2 worm cellular contexts compared by ENCODE assay signal in genomic region chrIV:8752492-8752891, ce11.
TF ChIP-seq lines count a peak whose summit lies in the region.

No protein-coding gene starts in this region.

TF ChIP-seq in whole organism, L4 larva, 104 proteins besides CTCF, POLR2A, EP300 and RAD21:
- TF ChIP-seq snpc-1.2 (GFP tag; IDR thresholded peaks at IDR 0.05; lab: Robert Waterston, UW) (peak; percentile 34; the same call in 1 of the 2 replicates), T26A8.4 (GFP tag; IDR thresholded peaks at IDR 0.05; lab: Robert Waterston, UW) (no peak)

TF ChIP-seq in whole organism, young adult, 124 proteins besides CTCF, POLR2A, EP300 and RAD21:
- peak; percentile 11 for TF ChIP-seq ztf-18 (tag; optimal IDR thresholded peaks at IDR 0.05; lab: Kevin White, UChicago)
- TF ChIP-seq Y95B8A.8 (GFP tag; IDR thresholded peaks at IDR 0.05; lab: Robert Waterston, UW): 0 out of 2 replicates have a peak, but pooled peaks have one; percentile 8
- no peak for TF ChIP-seq madf-10 (tag; optimal IDR thresholded peaks at IDR 0.05; lab: Kevin White, UChicago)
- TF ChIP-seq athp-1 (tag; optimal IDR thresholded peaks at IDR 0.05; lab: Kevin White, UChicago): peak; percentile 28
- no peak for TF ChIP-seq snpc-4 (GFP tag; optimal IDR thresholded peaks at IDR 0.05; lab: Kevin White, UChicago)
- TF ChIP-seq snpc-4 (tag; optimal IDR thresholded peaks at IDR 0.05; lab: Kevin White, UChicago): peak in 1 of 4 experiments; percentile 0
- TF ChIP-seq repo-1 (tag; optimal IDR thresholded peaks at IDR 0.05; lab: Kevin White, UChicago): no peak
- no peak for TF ChIP-seq F52B5.7 (tag; optimal IDR thresholded peaks at IDR 0.05; lab: Kevin White, UChicago)
- TF ChIP-seq nfya-1 (tag; optimal IDR thresholded peaks at IDR 0.05; lab: Kevin White, UChicago; ENCODE audit: borderline replicate concordance, insufficient read depth): no peak
- peak; percentile 24 for TF ChIP-seq tbp1 (GFP tag; optimal IDR thresholded peaks at IDR 0.05; lab: Kevin White, UChicago)
- TF ChIP-seq hmg-1.2 (GFP tag; IDR thresholded peaks at IDR 0.05; lab: Robert Waterston, UW): 0 out of 2 replicates have a peak, but pooled peaks have one; percentile 21
- TF ChIP-seq lag-1 (GFP tag; IDR thresholded peaks at IDR 0.05; lab: Robert Waterston, UW): no peak
- no peak for TF ChIP-seq mel-28 (tag; optimal IDR thresholded peaks at IDR 0.05; lab: Kevin White, UChicago; ENCODE audit: borderline replicate concordance)
- no peak for TF ChIP-seq snpc-3.4 (tag; optimal IDR thresholded peaks at IDR 0.05; lab: Kevin White, UChicago)
- no peak for TF ChIP-seq K11D2.4 (GFP tag; IDR thresholded peaks at IDR 0.05; lab: Robert Waterston, UW)
- TF ChIP-seq akir-1 (GFP tag; optimal IDR thresholded peaks at IDR 0.05; lab: Kevin White, UChicago): no peak
- peak; percentile 69 for TF ChIP-seq B0336.3 (GFP tag; IDR thresholded peaks at IDR 0.05; lab: Robert Waterston, UW)
- TF ChIP-seq mcd-1 (GFP tag; IDR thresholded peaks at IDR 0.05; lab: Robert Waterston, UW): no peak
- TF ChIP-seq bed-1 (GFP tag; IDR thresholded peaks at IDR 0.05; lab: Robert Waterston, UW): no peak
- TF ChIP-seq madf-6 (GFP tag; IDR thresholded peaks at IDR 0.05; lab: Robert Waterston, UW): peak; percentile 57; the same call in 1 of the 2 replicates
- TF ChIP-seq B0035.1 (tag; optimal IDR thresholded peaks at IDR 0.05; lab: Kevin White, UChicago): no peak
- TF ChIP-seq K12H6.12 (tag; optimal IDR thresholded peaks at IDR 0.05; lab: Kevin White, UChicago): no peak
- peak; percentile 57 for TF ChIP-seq ekl-4 (GFP tag; IDR thresholded peaks at IDR 0.05; lab: Robert Waterston, UW)
- TF ChIP-seq xnd-1 (tag; optimal IDR thresholded peaks at IDR 0.05; lab: Kevin White, UChicago): peak; percentile 1
- no peak for TF ChIP-seq nfya-2 (GFP tag; IDR thresholded peaks at IDR 0.05; lab: Robert Waterston, UW)
- no peak for TF ChIP-seq T26A5.8 (tag; optimal IDR thresholded peaks at IDR 0.05; lab: Kevin White, UChicago)
- no peak for TF ChIP-seq ama-1 (optimal IDR thresholded peaks at IDR 0.05; lab: Kevin White, UChicago)
- peak in 1 of 2 experiments; percentile 45 for TF ChIP-seq ama-1 (GFP tag; optimal IDR thresholded peaks at IDR 0.05; lab: Kevin White, UChicago)
- 0 out of 2 replicates have a peak, but pooled peaks have one; percentile 26 for TF ChIP-seq hsf-1 (GFP tag; IDR thresholded peaks at IDR 0.05; lab: Robert Waterston, UW)
- TF ChIP-seq lin-54 (GFP tag; optimal IDR thresholded peaks at IDR 0.05; lab: Kevin White, UChicago): peak; percentile 44
- no peak for TF ChIP-seq tlf-1 (GFP tag; optimal IDR thresholded peaks at IDR 0.05; lab: Kevin White, UChicago)
- TF ChIP-seq madf-8 (GFP tag; conservative IDR thresholded peaks at IDR 0.05; lab: Robert Waterston, UW): no peak
- no peak for TF ChIP-seq lsy-27 (tag; optimal IDR thresholded peaks at IDR 0.05; lab: Kevin White, UChicago; ENCODE audit: borderline replicate concordance, insufficient read depth)
- TF ChIP-seq F57A8.1 (GFP tag; optimal IDR thresholded peaks at IDR 0.05; lab: Kevin White, UChicago): no peak
